Worm (Caenorhabditis elegans) whole organism, young adult: ENCODE measurements around the gene col-175.
A peak's percentile ranks its signal among the peaks of the same experiment; 100 is the strongest.

ENCODE experiments used
- B0035.1 ChIP-seq: sonication (generic microtip); optimal IDR thresholded peaks from 2 replicates; lab custom pipeline; 2016; ENCODE audit warnings: missing genetic modification characterization, mild to moderate bottlenecking, missing compliant biosample characterization, missing genotype, missing genetic modification reagents
- F49E8.2 ChIP-seq: sonication (generic microtip); optimal IDR thresholded peaks from 3 replicates; lab custom pipeline; 2017; ENCODE audit warnings: missing genetic modification characterization, mild to moderate bottlenecking, missing compliant biosample characterization, antibody characterized with exemption, moderate library complexity; ENCODE audit not compliant: insufficient read depth
- F57C9.4 ChIP-seq: sonication (generic microtip); optimal IDR thresholded peaks from 2 replicates; lab custom pipeline; 2017; ENCODE audit warnings: mild to moderate bottlenecking, missing genetic modification characterization, missing compliant biosample characterization
- K12H6.12 ChIP-seq: fragments of 200-800 bp; sonication (Bioruptor generic); optimal IDR thresholded peaks from 2 replicates; lab custom pipeline; 2018; ENCODE audit warnings: mild to moderate bottlenecking, missing genetic modification characterization, missing compliant biosample characterization
- Y53G8AR.9 ChIP-seq: fragments of 200-800 bp; sonication (Bioruptor generic); conservative IDR thresholded peaks from 2 replicates; pipeline ENCODE4 v1.3.6; 2022; ENCODE audit warnings: missing genetic modification reagents, missing genetic modification characterization, missing compliant biosample characterization
- Y79H2A.3 ChIP-seq: fragments of 200-800 bp; sonication (Bioruptor generic); conservative IDR thresholded peaks from 2 replicates; pipeline ENCODE4 v1.3.6; 2022; ENCODE audit warnings: missing genetic modification reagents, missing genetic modification characterization, missing compliant biosample characterization
- ama-1 ChIP-seq, 3 experiments: fragments of 150-350 bp in 1 of 3; sonication (generic microtip) in 2 of 3; optimal IDR thresholded peaks; 2 replicates each; lab custom pipeline; 2014 to 2018; ENCODE audit warnings: missing biosample characterization in 2 of 3, missing genetic modification characterization in 2 of 3, missing genetic modification reagents in 2 of 3
- aptf-3 ChIP-seq: fragments of 200-800 bp; sonication (Bioruptor generic); IDR thresholded peaks from 2 replicates; pipeline ENCODE4 v1.3.6; 2022; ENCODE audit warnings: missing genetic modification characterization, missing compliant biosample characterization
- atf-7 ChIP-seq: sonication (generic microtip); optimal IDR thresholded peaks from 2 replicates; lab custom pipeline; 2017; ENCODE audit warnings: mild to moderate bottlenecking, missing genetic modification characterization, missing compliant biosample characterization
- attf-5 ChIP-seq: fragments of 200-800 bp; sonication (Bioruptor generic); optimal IDR thresholded peaks from 2 replicates; lab custom pipeline; 2018; ENCODE audit warnings: mild to moderate bottlenecking, missing genetic modification characterization, missing compliant biosample characterization
- attf-6 ChIP-seq: fragments of 200-800 bp; sonication (Bioruptor generic); IDR thresholded peaks from 2 replicates; pipeline ENCODE4 v1.3.6; 2022; ENCODE audit warnings: missing genetic modification reagents, missing genetic modification characterization, missing compliant biosample characterization
- bed-1 ChIP-seq: fragments of 200-800 bp; sonication (Bioruptor generic); IDR thresholded peaks from 2 replicates; pipeline ENCODE4 v1.3.6; 2022; ENCODE audit warnings: missing genetic modification reagents, missing genetic modification characterization, missing compliant biosample characterization
- cebp-1 ChIP-seq, 2 experiments: fragments of 200-800 bp in 1 of 2; sonication (Bioruptor generic) in 1 of 2; sonication (generic microtip) in 1 of 2; IDR thresholded peaks in 1 of 2; optimal IDR thresholded peaks in 1 of 2; 2 replicates each; pipeline versions ENCODE4 v1.3.6 to Lab custom; 2017 to 2022; ENCODE audit warnings: missing compliant biosample characterization in 2 of 2, missing genetic modification characterization in 2 of 2, mild to moderate bottlenecking in 1 of 2, missing genetic modification reagents in 1 of 2, moderate library complexity in 1 of 2
- cebp-2 ChIP-seq: fragments of 200-800 bp; sonication (Bioruptor generic); IDR thresholded peaks from 2 replicates; pipeline ENCODE4 v1.3.6; 2022; ENCODE audit warnings: missing genetic modification characterization, missing compliant biosample characterization
- ceh-27 ChIP-seq: fragments of 200-800 bp; sonication (Bioruptor generic); optimal IDR thresholded peaks from 2 replicates; lab custom pipeline; 2018; ENCODE audit warnings: mild to moderate bottlenecking, missing genetic modification characterization, moderate library complexity, missing compliant biosample characterization
- ceh-91 ChIP-seq: fragments of 200-800 bp; sonication (Bioruptor generic); IDR thresholded peaks from 2 replicates; pipeline ENCODE4 v1.3.6; 2022; ENCODE audit warnings: missing genetic modification reagents, missing genetic modification characterization, missing compliant biosample characterization
- dpff-1 ChIP-seq: sonication (generic microtip); optimal IDR thresholded peaks from 2 replicates; lab custom pipeline; 2017; ENCODE audit warnings: mild to moderate bottlenecking, missing genetic modification characterization, missing compliant biosample characterization
- ets-4 ChIP-seq: fragments of 200-800 bp; sonication (Bioruptor generic); optimal IDR thresholded peaks from 2 replicates; lab custom pipeline; 2018; ENCODE audit warnings: mild to moderate bottlenecking, missing genetic modification characterization, missing compliant biosample characterization
- hlh-12 ChIP-seq: sonication (generic microtip); optimal IDR thresholded peaks from 2 replicates; lab custom pipeline; 2016; ENCODE audit warnings: missing genetic modification characterization, missing compliant biosample characterization
- hmg-1.2 ChIP-seq: fragments of 200-800 bp; sonication (Bioruptor generic); IDR thresholded peaks from 2 replicates; pipeline ENCODE4 v1.3.6; 2022; ENCODE audit warnings: missing genetic modification reagents, missing genetic modification characterization, missing compliant biosample characterization
- hsf-1 ChIP-seq: fragments of 200-800 bp; sonication (Bioruptor generic); IDR thresholded peaks from 2 replicates; pipeline ENCODE4 v1.3.6; 2022; ENCODE audit warnings: missing genetic modification reagents, missing genetic modification characterization, missing compliant biosample characterization
- let-526 ChIP-seq: fragments of 200-800 bp; sonication (Bioruptor generic); IDR thresholded peaks from 2 replicates; pipeline ENCODE4 v1.3.6; 2022; ENCODE audit warnings: missing genetic modification reagents, missing genetic modification characterization, missing compliant biosample characterization
- let-607 ChIP-seq, 2 experiments: fragments of 200-800 bp in 1 of 2; sonication (Bioruptor generic) in 1 of 2; sonication (generic microtip) in 1 of 2; optimal IDR thresholded peaks; 2 replicates each; lab custom pipeline; 2016 to 2018; ENCODE audit warnings: mild to moderate bottlenecking in 2 of 2, missing compliant biosample characterization in 2 of 2, missing genetic modification characterization in 2 of 2, moderate library complexity in 2 of 2, missing genotype in 1 of 2
- lin-35 ChIP-seq, 3 experiments: fragments of 150-350 bp in 2 of 3; sonication (generic microtip) in 1 of 3; optimal IDR thresholded peaks; 2 replicates each; lab custom pipeline; 2014 to 2018; ENCODE audit warnings: missing biosample characterization in 3 of 3, missing genetic modification characterization in 3 of 3, missing genetic modification reagents in 3 of 3
- lin-40 ChIP-seq: sonication (generic microtip); optimal IDR thresholded peaks from 2 replicates; lab custom pipeline; 2016; ENCODE audit warnings: missing genetic modification characterization, mild to moderate bottlenecking, missing compliant biosample characterization, missing genotype, missing genetic modification reagents
- madf-6 ChIP-seq: fragments of 200-800 bp; sonication (Bioruptor generic); IDR thresholded peaks from 2 replicates; pipeline ENCODE4 v1.3.6; 2022; ENCODE audit warnings: missing genetic modification reagents, missing genetic modification characterization, missing compliant biosample characterization
- mcd-1 ChIP-seq: fragments of 200-800 bp; sonication (Bioruptor generic); IDR thresholded peaks from 2 replicates; pipeline ENCODE4 v1.3.6; 2022; ENCODE audit warnings: missing genetic modification reagents, missing genetic modification characterization, missing compliant biosample characterization
- mes-4 ChIP-seq: sonication (generic microtip); optimal IDR thresholded peaks from 2 replicates; lab custom pipeline; 2016; ENCODE audit warnings: missing genotype, missing genetic modification characterization, missing compliant biosample characterization
- nfya-2 ChIP-seq: fragments of 200-800 bp; sonication (Bioruptor generic); IDR thresholded peaks from 2 replicates; pipeline ENCODE4 v1.3.6; 2022; ENCODE audit warnings: missing genetic modification reagents, missing genetic modification characterization, missing compliant biosample characterization
- nfyb-1 ChIP-seq: fragments of 200-800 bp; sonication (Bioruptor generic); IDR thresholded peaks from 2 replicates; pipeline ENCODE4 v1.3.6; 2022; ENCODE audit warnings: missing genetic modification reagents, missing genetic modification characterization, missing compliant biosample characterization
- nhr-120 ChIP-seq: fragments of 200-800 bp; sonication (Bioruptor generic); IDR thresholded peaks from 2 replicates; pipeline ENCODE4 v1.3.6; 2022; ENCODE audit warnings: missing genetic modification characterization, missing compliant biosample characterization
- nhr-80 ChIP-seq: sonication (generic microtip); optimal IDR thresholded peaks from 2 replicates; lab custom pipeline; 2016; ENCODE audit warnings: missing genetic modification characterization, missing compliant biosample characterization
- nhr-90 ChIP-seq: sonication (generic microtip); optimal IDR thresholded peaks from 2 replicates; lab custom pipeline; 2016; ENCODE audit warnings: missing genotype, mild to moderate bottlenecking, missing genetic modification characterization, missing compliant biosample characterization
- pha-4 ChIP-seq: fragments of 150-350 bp; sonication (generic microtip); optimal IDR thresholded peaks from 2 replicates; lab custom pipeline; 2014; ENCODE audit warnings: missing biosample characterization, missing genetic modification reagents, missing genetic modification characterization
- sea-2 ChIP-seq: fragments of 200-800 bp; sonication (Bioruptor generic); IDR thresholded peaks from 2 replicates; pipeline ENCODE4 v1.3.6; 2022; ENCODE audit warnings: missing genetic modification characterization, missing compliant biosample characterization
- snpc-1.3 ChIP-seq: sonication (generic microtip); optimal IDR thresholded peaks from 2 replicates; lab custom pipeline; 2017; ENCODE audit warnings: missing genetic modification characterization, mild to moderate bottlenecking, missing compliant biosample characterization, antibody characterized with exemption, moderate library complexity, missing genotype, missing genetic modification reagents; ENCODE audit not compliant: insufficient read depth
- snpc-3.4 ChIP-seq: sonication (generic microtip); optimal IDR thresholded peaks from 2 replicates; lab custom pipeline; 2017; ENCODE audit warnings: missing genetic modification characterization, mild to moderate bottlenecking, missing compliant biosample characterization, antibody characterized with exemption, moderate library complexity, missing genotype, missing genetic modification reagents
- snpc-4 ChIP-seq, 5 experiments: fragments of 150-350 bp in 1 of 5; sonication (generic microtip) in 4 of 5; optimal IDR thresholded peaks; 2 replicates each; lab custom pipeline; 2014 to 2018; ENCODE audit warnings: missing genetic modification characterization in 5 of 5, missing biosample characterization in 3 of 5, antibody characterized with exemption in 2 of 5, mild to moderate bottlenecking in 2 of 5, missing compliant biosample characterization in 2 of 5, missing genotype in 2 of 5, moderate library complexity in 2 of 5, missing genetic modification reagents in 1 of 5
- sptf-2 ChIP-seq: fragments of 200-800 bp; sonication (Bioruptor generic); optimal IDR thresholded peaks from 2 replicates; lab custom pipeline; 2018; ENCODE audit warnings: mild to moderate bottlenecking, missing genetic modification characterization, missing compliant biosample characterization
- tbp1 ChIP-seq: fragments of 200-800 bp; sonication (Bioruptor generic); optimal IDR thresholded peaks from 2 replicates; lab custom pipeline; 2018; ENCODE audit warnings: mild to moderate bottlenecking, missing genetic modification characterization, missing compliant biosample characterization
- tbx-9 ChIP-seq: sonication (generic microtip); optimal IDR thresholded peaks from 2 replicates; lab custom pipeline; 2016; ENCODE audit warnings: borderline replicate concordance, missing genetic modification characterization, inconsistent platforms, missing compliant biosample characterization
- zfh-2 ChIP-seq: fragments of 200-800 bp; sonication (Bioruptor generic); conservative IDR thresholded peaks from 2 replicates; pipeline ENCODE4 v1.3.6; 2022; ENCODE audit warnings: missing genetic modification reagents, missing genetic modification characterization, missing compliant biosample characterization
- ztf-22 ChIP-seq: fragments of 200-800 bp; sonication (Bioruptor generic); optimal IDR thresholded peaks from 2 replicates; lab custom pipeline; 2018; ENCODE audit warnings: mild to moderate bottlenecking, missing genetic modification characterization, moderate library complexity, missing compliant biosample characterization
- ztf-25 ChIP-seq: fragments of 200-800 bp; sonication (Bioruptor generic); IDR thresholded peaks from 2 replicates; pipeline ENCODE4 v1.3.6; 2022; ENCODE audit warnings: missing genetic modification reagents, missing genetic modification characterization, missing compliant biosample characterization
- ztf-26 ChIP-seq: sonication (generic microtip); optimal IDR thresholded peaks from 2 replicates; lab custom pipeline; 2017; ENCODE audit warnings: missing genetic modification characterization, missing compliant biosample characterization
- ztf-28 ChIP-seq: fragments of 200-800 bp; sonication (Bioruptor generic); IDR thresholded peaks from 2 replicates; pipeline ENCODE4 v1.3.6; 2022; ENCODE audit warnings: missing genetic modification reagents, missing genetic modification characterization, missing compliant biosample characterization
- ztf-6 ChIP-seq: fragments of 200-800 bp; sonication (Bioruptor generic); IDR thresholded peaks from 2 replicates; pipeline ENCODE4 v1.3.6; 2022; ENCODE audit warnings: missing genetic modification reagents, missing genetic modification characterization, missing compliant biosample characterization

col-175 gene

DNA sequence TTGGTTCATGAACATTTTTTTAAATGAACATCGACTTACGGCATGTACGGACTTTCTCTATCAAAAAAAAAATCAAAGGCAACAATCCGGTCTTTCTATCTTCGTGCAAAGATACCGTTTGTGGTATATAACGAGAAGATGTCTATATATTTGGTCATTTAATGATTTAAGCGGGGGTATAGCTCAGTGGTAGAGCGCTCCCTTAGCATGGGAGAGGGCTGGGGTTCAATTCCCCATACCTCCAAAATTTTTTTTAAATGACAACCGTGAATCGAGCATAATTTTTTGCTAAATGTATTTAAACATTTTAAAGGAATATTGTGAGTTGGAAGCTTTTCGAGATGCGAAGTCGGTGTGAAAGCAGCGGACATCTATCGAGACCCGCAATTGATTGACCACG, 4.3 kb upstream of the col-175 start (continued):
- TF ChIP-seq atf-7 (tag; lab: Kevin White, UChicago) (no peak), lin-35 (GFP tag; optimal IDR thresholded peaks at IDR 0.05; lab: Kevin White, UChicago) (no peak), hmg-1.2 (no peak), hlh-12 (tag; lab: Kevin White, UChicago) (no peak), mcd-1 (no peak), B0035.1 (tag; lab: Kevin White, UChicago) (peak; percentile 36), hsf-1 (GFP tag; lab: Robert Waterston, UW) (no peak), zfh-2 (GFP tag; lab: Robert Waterston, UW) (no peak), Y79H2A.3 (GFP tag; lab: Robert Waterston, UW) (no peak), let-607 (tag; optimal IDR thresholded peaks at IDR 0.05; lab: Kevin White, UChicago) (peak in 1 of 2 experiments; percentile 35), ztf-25 (peak; percentile 86; the same call in 1 of the 2 replicates), tbp1 (GFP tag; lab: Kevin White, UChicago) (peak; percentile 88), ceh-91 (GFP tag; lab: Robert Waterston, UW) (no peak), aptf-3 (GFP tag; lab: Robert Waterston, UW) (no peak), let-526 (no peak), ama-1 (optimal IDR thresholded peaks at IDR 0.05; lab: Kevin White, UChicago) (no peak), ama-1 (GFP tag; optimal IDR thresholded peaks at IDR 0.05; lab: Kevin White, UChicago) (peak; percentile 18 to 84), nfyb-1 (peak; percentile 15; the same call in 1 of the 2 replicates), attf-5 (GFP tag; lab: Kevin White, UChicago) (peak; percentile 50), sptf-2 (GFP tag; lab: Kevin White, UChicago) (peak; percentile 16), cebp-2 (GFP tag; lab: Robert Waterston, UW) (no peak), ets-4 (no peak), ztf-22 (GFP tag; lab: Kevin White, UChicago) (no peak), snpc-1.3 (tag; lab: Kevin White, UChicago) (peak; percentile 83), sea-2 (GFP tag; lab: Robert Waterston, UW) (no peak), nhr-90 (peak; percentile 84), nhr-80 (tag; lab: Kevin White, UChicago) (peak; percentile 6), tbx-9 (tag; lab: Kevin White, UChicago) (no peak), mes-4 (tag; lab: Kevin White, UChicago) (peak; percentile 74), Y53G8AR.9 (GFP tag; lab: Robert Waterston, UW) (no peak), lin-40 (tag; lab: Kevin White, UChicago) (no peak), ztf-28 (no peak), F49E8.2 (tag; lab: Kevin White, UChicago) (no peak), ceh-27 (GFP tag; lab: Kevin White, UChicago) (peak; percentile 6), snpc-3.4 (tag; lab: Kevin White, UChicago) (peak; percentile 58), nhr-120 (GFP tag; lab: Robert Waterston, UW) (no peak), snpc-4 (GFP tag; optimal IDR thresholded peaks at IDR 0.05; lab: Kevin White, UChicago) (peak; percentile 49), snpc-4 (tag; optimal IDR thresholded peaks at IDR 0.05; lab: Kevin White, UChicago) (no peak), madf-6 (GFP tag; lab: Robert Waterston, UW) (no peak), nfya-2 (no peak), ztf-6 (GFP tag; lab: Robert Waterston, UW) (no peak), F57C9.4 (tag; lab: Kevin White, UChicago) (no peak), pha-4 (tag; lab: Kevin White, UChicago) (no peak), cebp-1 (GFP tag; IDR thresholded peaks at IDR 0.05; lab: Robert Waterston, UW) (no peak), cebp-1 (tag; optimal IDR thresholded peaks at IDR 0.05; lab: Kevin White, UChicago) (no peak), ztf-26 (no peak), dpff-1 (tag; lab: Kevin White, UChicago) (no peak), K12H6.12 (tag; lab: Kevin White, UChicago) (no peak), bed-1 (GFP tag; lab: Robert Waterston, UW) (no peak), attf-6 (GFP tag; lab: Robert Waterston, UW) (peak; percentile 46; the same call in 1 of the 2 replicates)
